Worm (Caenorhabditis elegans) whole organism, mixed stage, embryonic: ENCODE measurements around the gene srg-16.

Source experiments
- bed-3 ChIP-seq: fragments of 200-800 bp; sonication (Bioruptor generic); optimal IDR thresholded peaks from 3 replicates; lab custom pipeline; 2018; ENCODE audit warnings: mild to moderate bottlenecking, missing genetic modification characterization, moderate library complexity, missing compliant biosample characterization
- blmp-1 ChIP-seq: fragments of 150-350 bp; optimal IDR thresholded peaks from 2 replicates; lab custom pipeline; 2014; ENCODE audit warnings: missing biosample characterization, missing genetic modification characterization
- ceh-83 ChIP-seq: fragments of 200-800 bp; sonication (Bioruptor generic); optimal IDR thresholded peaks from 2 replicates; lab custom pipeline; 2018; ENCODE audit warnings: mild to moderate bottlenecking, missing genetic modification characterization, missing compliant biosample characterization
- ces-1 ChIP-seq: fragments of 150-350 bp; optimal IDR thresholded peaks from 2 replicates; lab custom pipeline; 2014; ENCODE audit warnings: missing biosample characterization, missing genetic modification reagents, missing genetic modification characterization
- elt-3 ChIP-seq: fragments of 150-350 bp; optimal IDR thresholded peaks from 2 replicates; lab custom pipeline; 2014; ENCODE audit warnings: missing biosample characterization, missing genetic modification characterization
- lsy-2 ChIP-seq: fragments of 150-350 bp; optimal IDR thresholded peaks from 2 replicates; lab custom pipeline; 2014; ENCODE audit warnings: missing biosample characterization, missing genetic modification characterization
- nhr-2 ChIP-seq: fragments of 150-350 bp; optimal IDR thresholded peaks from 2 replicates; lab custom pipeline; 2014; ENCODE audit warnings: missing biosample characterization, missing genetic modification characterization
- nhr-28 ChIP-seq: fragments of 150-350 bp; optimal IDR thresholded peaks from 2 replicates; lab custom pipeline; 2014; ENCODE audit warnings: missing biosample characterization, missing genetic modification characterization
- unc-120 ChIP-seq: sonication (generic microtip); optimal IDR thresholded peaks from 2 replicates; lab custom pipeline; 2017; ENCODE audit warnings: missing genetic modification characterization, missing compliant biosample characterization; ENCODE audit not compliant: poor library complexity, severe bottlenecking
- unc-62 ChIP-seq: fragments of 150-350 bp; optimal IDR thresholded peaks from 2 replicates; lab custom pipeline; 2014; ENCODE audit warnings: missing biosample characterization, missing genetic modification reagents, missing genetic modification characterization

DNA sequence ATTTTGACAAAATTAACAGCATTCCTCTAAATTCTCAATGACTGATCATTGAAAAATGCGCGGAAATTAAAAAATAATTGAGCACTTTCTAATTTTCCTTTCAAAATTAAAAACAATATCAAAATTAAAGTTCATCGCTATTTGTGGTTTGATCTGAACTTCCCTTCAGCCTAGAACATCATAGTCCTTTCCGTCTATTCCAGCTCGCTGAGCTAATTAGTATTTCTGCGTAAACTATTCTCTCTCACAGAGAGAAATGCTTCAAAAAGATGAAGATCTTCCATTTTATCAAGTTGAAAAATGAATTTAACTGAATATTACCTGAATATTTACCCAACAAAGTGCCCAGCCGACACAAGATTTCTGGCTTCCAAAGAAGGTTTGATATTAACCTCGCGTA lies 40.1 kb downstream of the srg-16 start, which contains the start of gene srh-68:
- TF ChIP-seq unc-120 (tag; lab: Kevin White, UChicago) (no peak), blmp-1 (tag; lab: Kevin White, UChicago) (no peak), unc-62 (GFP tag; lab: Kevin White, UChicago) (no peak), ces-1 (no peak), ceh-83 (GFP tag; lab: Kevin White, UChicago) (no peak), nhr-28 (tag; lab: Kevin White, UChicago) (no peak), lsy-2 (tag; lab: Kevin White, UChicago) (no peak), elt-3 (tag; lab: Kevin White, UChicago) (no peak), nhr-2 (tag; lab: Kevin White, UChicago) (no peak), bed-3 (no peak)
